Fruit fly (Drosophila melanogaster) whole organism, embryonic: ENCODE measurements around the gene CG31957.

Experiments used
- CG10431 ChIP-seq: fragments of 200-800 bp; sonication (Bioruptor generic); optimal IDR thresholded peaks from 3 replicates; lab custom pipeline; 2018; ENCODE audit warnings: missing biosample characterization, mild to moderate bottlenecking, missing genetic modification characterization
- CG10565 ChIP-seq: fragments of 200-800 bp; sonication (Bioruptor generic); optimal IDR thresholded peaks from 3 replicates; lab custom pipeline; 2016; ENCODE audit warnings: missing biosample characterization, mild to moderate bottlenecking, missing genetic modification characterization
- CG11695 ChIP-seq: fragments of 200-800 bp; sonication (Bioruptor generic); IDR thresholded peaks from 3 replicates; pipeline ENCODE4 v1.3.6; 2022; ENCODE audit warnings: missing biosample characterization, missing genetic modification characterization
- CG12236 ChIP-seq: fragments of 200-800 bp; sonication (Bioruptor generic); optimal IDR thresholded peaks from 2 replicates; lab custom pipeline; 2016; ENCODE audit warnings: missing biosample characterization, missing genetic modification characterization
- CG12659 ChIP-seq: fragments of 200-800 bp; sonication (Bioruptor generic); optimal IDR thresholded peaks from 3 replicates; lab custom pipeline; 2017; ENCODE audit warnings: mild to moderate bottlenecking, missing biosample characterization, missing genetic modification reagents, missing genetic modification characterization
- CG14710 ChIP-seq: fragments of 200-800 bp; sonication (Bioruptor generic); optimal IDR thresholded peaks from 3 replicates; lab custom pipeline; 2019; ENCODE audit warnings: missing biosample characterization, mild to moderate bottlenecking, missing genetic modification characterization, moderate library complexity
- CG15479 ChIP-seq: fragments of 200-800 bp; sonication (Bioruptor generic); optimal IDR thresholded peaks from 3 replicates; lab custom pipeline; 2019; ENCODE audit warnings: missing biosample characterization, mild to moderate bottlenecking, missing genetic modification characterization, moderate library complexity
- CG17328 ChIP-seq: fragments of 200-800 bp; sonication (Bioruptor generic); IDR thresholded peaks from 2 replicates; pipeline ENCODE4 v1.3.6; 2022; ENCODE audit warnings: missing biosample characterization, missing genetic modification characterization
- CG17829 ChIP-seq: fragments of 200-800 bp; optimal IDR thresholded peaks from 2 replicates; lab custom pipeline; 2019; ENCODE audit warnings: missing biosample characterization, mild to moderate bottlenecking, missing genetic modification characterization, moderate library complexity
- CG18599 ChIP-seq: fragments of 200-800 bp; sonication (Bioruptor generic); optimal IDR thresholded peaks from 3 replicates; lab custom pipeline; 2017; ENCODE audit warnings: missing biosample characterization, missing genetic modification characterization, mild to moderate bottlenecking, moderate library complexity, missing genetic modification reagents
- CG2129 ChIP-seq: fragments of 200-800 bp; sonication (Bioruptor generic); IDR thresholded peaks from 2 replicates; pipeline ENCODE4 v1.3.6; 2022; ENCODE audit warnings: missing biosample characterization, missing genetic modification characterization; ENCODE audit not compliant: partially characterized antibody
- CG31441 ChIP-seq: fragments of 200-800 bp; sonication (Bioruptor generic); IDR thresholded peaks from 2 replicates; pipeline ENCODE4 v1.3.6; 2022; ENCODE audit warnings: missing biosample characterization, missing genetic modification characterization
- CG42726 ChIP-seq: fragments of 200-800 bp; sonication (Bioruptor generic); IDR thresholded peaks from 2 replicates; pipeline ENCODE4 v1.3.6; 2022; ENCODE audit warnings: missing biosample characterization, missing genetic modification characterization; ENCODE audit not compliant: partially characterized antibody
- CG6765 ChIP-seq: fragments of 200-800 bp; sonication (Bioruptor generic); optimal IDR thresholded peaks from 3 replicates; lab custom pipeline; 2017; ENCODE audit warnings: missing biosample characterization, mild to moderate bottlenecking, missing genetic modification characterization
- CG7786 ChIP-seq: fragments of 200-800 bp; sonication (Bioruptor generic); optimal IDR thresholded peaks from 2 replicates; lab custom pipeline; 2016; ENCODE audit warnings: missing biosample characterization, missing genetic modification characterization
- CG8281 ChIP-seq: fragments of 200-800 bp; sonication (Bioruptor generic); optimal IDR thresholded peaks from 2 replicates; lab custom pipeline; 2018; ENCODE audit warnings: missing biosample characterization, mild to moderate bottlenecking, missing genetic modification characterization, moderate library complexity
- CG8290 ChIP-seq, 3 experiments: fragments of 200-800 bp; sonication (Bioruptor generic); optimal IDR thresholded peaks; 2 replicates each; lab custom pipeline; 2016 to 2019; ENCODE audit warnings: missing biosample characterization in 3 of 3, missing genetic modification characterization in 3 of 3, mild to moderate bottlenecking in 2 of 3, moderate library complexity in 1 of 3
- CG8478 ChIP-seq: fragments of >200 bp; optimal IDR thresholded peaks from 2 replicates; lab custom pipeline; 2018
- CG9215 ChIP-seq: fragments of 200-800 bp; sonication (Bioruptor generic); IDR thresholded peaks from 2 replicates; pipeline ENCODE4 v1.3.6; 2022; ENCODE audit warnings: missing biosample characterization, missing genetic modification characterization
- Doc2 ChIP-seq: fragments of 200-800 bp; sonication (Bioruptor generic); IDR thresholded peaks from 2 replicates; pipeline ENCODE4 v1.3.6; 2022; ENCODE audit warnings: missing biosample characterization, missing genetic modification characterization
- E2f2 ChIP-seq: fragments of 200-800 bp; sonication (Bioruptor generic); IDR thresholded peaks from 2 replicates; pipeline ENCODE4 v1.3.6; 2022; ENCODE audit warnings: missing biosample characterization, missing genetic modification characterization
- HmgZ ChIP-seq: fragments of 200-800 bp; sonication (Bioruptor generic); optimal IDR thresholded peaks from 2 replicates; lab custom pipeline; 2018; ENCODE audit warnings: missing biosample characterization, mild to moderate bottlenecking, missing genetic modification characterization
- Hmx ChIP-seq: fragments of 200-800 bp; sonication (Bioruptor generic); optimal IDR thresholded peaks from 2 replicates; lab custom pipeline; 2016; ENCODE audit warnings: missing biosample characterization, missing genetic modification characterization
- Jarid2 ChIP-seq: fragments of 200-800 bp; sonication (Bioruptor generic); optimal IDR thresholded peaks from 3 replicates; lab custom pipeline; 2017; ENCODE audit warnings: mild to moderate bottlenecking, missing biosample characterization, missing genetic modification reagents, missing genetic modification characterization
- MESR4 ChIP-seq: fragments of 200-800 bp; sonication (Bioruptor generic); optimal IDR thresholded peaks from 2 replicates; lab custom pipeline; 2018; ENCODE audit warnings: missing biosample characterization, mild to moderate bottlenecking, missing genetic modification characterization, moderate library complexity
- MTF-1 ChIP-seq: fragments of 200-800 bp; sonication (Bioruptor generic); optimal IDR thresholded peaks from 2 replicates; lab custom pipeline; 2018; ENCODE audit warnings: missing biosample characterization, mild to moderate bottlenecking, missing genetic modification characterization, borderline replicate concordance
- Med ChIP-seq: fragments of 200-800 bp; sonication (Bioruptor generic); peaks from one replicate; lab custom pipeline; 2016; ENCODE audit warnings: missing biosample characterization, missing genetic modification characterization, mild to moderate bottlenecking, inconsistent platforms, moderate library complexity
- Scr ChIP-seq: fragments of 200-800 bp; sonication (Bioruptor generic); IDR thresholded peaks from 2 replicates; pipeline ENCODE4 v1.3.6; 2022; ENCODE audit warnings: missing biosample characterization, missing genetic modification characterization; ENCODE audit not compliant: partially characterized antibody
- Side ChIP-seq: fragments of 200-800 bp; sonication (Bioruptor generic); optimal IDR thresholded peaks from 2 replicates; lab custom pipeline; 2016; ENCODE audit warnings: missing biosample characterization, missing genetic modification characterization
- Spps ChIP-seq: fragments of 200-800 bp; sonication (Bioruptor generic); optimal IDR thresholded peaks from 2 replicates; lab custom pipeline; 2018; ENCODE audit warnings: missing biosample characterization, mild to moderate bottlenecking, missing genetic modification characterization
- Xbp1 ChIP-seq: fragments of 200-800 bp; sonication (Bioruptor generic); optimal IDR thresholded peaks from 3 replicates; lab custom pipeline; 2016; ENCODE audit warnings: missing biosample characterization, mild to moderate bottlenecking, missing genetic modification characterization
- Xrp1 ChIP-seq: fragments of 200-800 bp; sonication (Bioruptor generic); IDR thresholded peaks from 2 replicates; pipeline ENCODE4 v1.3.6; 2022; ENCODE audit warnings: missing biosample characterization, missing genetic modification characterization
- az2 ChIP-seq: fragments of 200-800 bp; sonication (Bioruptor generic); optimal IDR thresholded peaks from 3 replicates; lab custom pipeline; 2016; ENCODE audit warnings: missing biosample characterization, missing genetic modification characterization
- bbx ChIP-seq: fragments of 200-800 bp; sonication (Bioruptor generic); IDR thresholded peaks from 2 replicates; pipeline ENCODE4 v1.3.6; 2022; ENCODE audit warnings: missing biosample characterization, missing genetic modification characterization; ENCODE audit not compliant: partially characterized antibody
- dpn ChIP-seq, 2 experiments: fragments of 200-800 bp; sonication (Bioruptor generic); optimal IDR thresholded peaks; 3 replicates each; lab custom pipeline; 2016; ENCODE audit warnings: missing biosample characterization in 2 of 2, missing genetic modification characterization in 2 of 2
- hbn ChIP-seq: fragments of 200-800 bp; sonication (Bioruptor generic); IDR thresholded peaks from 2 replicates; pipeline ENCODE4 v1.3.6; 2022; ENCODE audit warnings: missing biosample characterization, missing genetic modification characterization; ENCODE audit not compliant: partially characterized antibody
- lbe ChIP-seq: fragments of 200-800 bp; sonication (Bioruptor generic); optimal IDR thresholded peaks from 2 replicates; lab custom pipeline; 2016; ENCODE audit warnings: missing biosample characterization, mild to moderate bottlenecking, missing genetic modification characterization
- maf-S ChIP-seq: fragments of 200-800 bp; sonication (Bioruptor generic); optimal IDR thresholded peaks from 2 replicates; lab custom pipeline; 2016; ENCODE audit warnings: missing biosample characterization, missing genetic modification characterization
- nerfin-1 ChIP-seq: fragments of 200-800 bp; sonication (Bioruptor generic); optimal IDR thresholded peaks from 3 replicates; lab custom pipeline; 2019; ENCODE audit warnings: missing biosample characterization, mild to moderate bottlenecking, missing genetic modification characterization, moderate library complexity
- oc ChIP-seq: fragments of 200-800 bp; sonication (Bioruptor generic); optimal IDR thresholded peaks from 2 replicates; lab custom pipeline; 2018; ENCODE audit warnings: missing biosample characterization, mild to moderate bottlenecking, missing genetic modification characterization, moderate library complexity
- pb ChIP-seq: fragments of 200-800 bp; sonication (Bioruptor generic); optimal IDR thresholded peaks from 3 replicates; lab custom pipeline; 2016; ENCODE audit warnings: missing biosample characterization, missing genetic modification characterization
- phol ChIP-seq: fragments of 200-800 bp; sonication (Bioruptor generic); optimal IDR thresholded peaks from 3 replicates; lab custom pipeline; 2018; ENCODE audit warnings: missing biosample characterization, mild to moderate bottlenecking, missing genetic modification characterization, moderate library complexity
- prd ChIP-seq, 3 experiments: fragments of >200 bp in 2 of 3; fragments of 200-800 bp in 1 of 3; sonication (Bioruptor generic) in 1 of 3; optimal IDR thresholded peaks in 2 of 3; IDR thresholded peaks in 1 of 3; 2 replicates in 2 of 3; 3 replicates in 1 of 3; pipeline versions ENCODE4 v1.3.6 to Lab custom; 2017 to 2022; ENCODE audit warnings: missing biosample characterization in 1 of 3, missing genetic modification characterization in 1 of 3
- repo ChIP-seq: fragments of 200-800 bp; sonication (Bioruptor generic); optimal IDR thresholded peaks from 2 replicates; lab custom pipeline; 2016; ENCODE audit warnings: missing biosample characterization, missing genetic modification characterization
- sens ChIP-seq: fragments of 200-800 bp; sonication (Bioruptor generic); peaks from one replicate; lab custom pipeline; 2016; ENCODE audit warnings: missing biosample characterization, missing genetic modification characterization
- sim ChIP-seq: fragments of 200-800 bp; sonication (Bioruptor generic); IDR thresholded peaks from 2 replicates; pipeline ENCODE4 v1.3.6; 2022; ENCODE audit warnings: missing biosample characterization, missing genetic modification characterization
- sna ChIP-seq: fragments of 200-800 bp; sonication (Bioruptor generic); IDR thresholded peaks from 2 replicates; pipeline ENCODE4 v1.3.6; 2022; ENCODE audit warnings: missing biosample characterization, missing genetic modification characterization; ENCODE audit not compliant: partially characterized antibody
- tna ChIP-seq: fragments of 200-800 bp; sonication (Bioruptor generic); IDR thresholded peaks from 2 replicates; pipeline ENCODE4 v1.3.6; 2022; ENCODE audit warnings: missing biosample characterization, missing genetic modification characterization; ENCODE audit not compliant: partially characterized antibody
- trem ChIP-seq: fragments of 200-800 bp; optimal IDR thresholded peaks from 3 replicates; lab custom pipeline; 2019; ENCODE audit warnings: missing biosample characterization, mild to moderate bottlenecking, missing genetic modification characterization, moderate library complexity

Gene CG31957

DNA sequence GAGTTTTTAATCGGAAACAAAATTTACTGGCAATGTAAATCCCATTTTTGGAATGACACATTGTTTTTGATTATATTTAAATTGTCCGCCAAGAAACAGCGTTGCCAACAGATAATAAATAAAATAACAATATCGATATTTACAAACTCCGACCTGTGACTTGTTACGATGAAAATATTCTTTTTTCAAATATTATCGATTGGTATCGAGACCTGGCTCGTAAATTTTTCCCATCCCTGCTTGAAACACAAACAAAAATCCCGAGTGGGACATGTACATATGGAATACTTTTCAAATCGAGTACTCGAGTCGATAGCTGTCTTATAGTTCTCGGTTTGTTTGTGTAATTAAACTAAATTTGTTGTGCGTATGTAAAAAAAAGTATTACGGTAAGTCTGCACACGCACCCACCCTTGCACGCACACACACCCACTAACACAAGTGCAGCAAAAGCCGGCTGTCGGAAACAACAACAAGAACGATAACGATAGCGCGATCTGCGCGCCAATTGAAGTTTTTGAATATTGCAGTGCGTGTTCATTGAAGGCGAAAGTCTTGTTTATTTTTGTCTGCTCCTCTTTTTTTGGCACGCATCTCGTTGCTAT is 9.7 kb downstream of the CG31957 start, which contains the start of gene TTLL4B (continued):
- no peak for TF ChIP-seq prd (optimal IDR thresholded peaks at IDR 0.05; lab: Kevin White, UChicago)
- no peak for TF ChIP-seq prd (GFP tag; IDR thresholded peaks at IDR 0.05; lab: Robert Waterston, UW)
- peak; percentile 37; the same call in 1 of the 2 replicates for TF ChIP-seq Xrp1 (GFP tag; lab: Robert Waterston, UW)
- TF ChIP-seq CG12236 (GFP tag; lab: Kevin White, UChicago): no peak
- peak; percentile 57 for TF ChIP-seq CG31441 (GFP tag; lab: Robert Waterston, UW)
- no peak for TF ChIP-seq CG15479 (GFP tag; lab: Kevin White, UChicago)
- no peak for TF ChIP-seq CG10565 (GFP tag; lab: Kevin White, UChicago)
- no peak for TF ChIP-seq CG10431 (GFP tag; lab: Kevin White, UChicago)
- peak; percentile 15 for TF ChIP-seq HmgZ
- TF ChIP-seq MTF-1 (GFP tag; lab: Kevin White, UChicago): peak; percentile 65
- peak; percentile 70 for TF ChIP-seq CG14710 (tag; lab: Kevin White, UChicago)
- no peak for TF ChIP-seq Spps (tag; lab: Kevin White, UChicago)
- TF ChIP-seq Med (GFP tag; lab: Kevin White, UChicago): peak; percentile 75
- peak; percentile 74 for TF ChIP-seq hbn (GFP tag; lab: Robert Waterston, UW)
- TF ChIP-seq CG8478 (lab: Kevin White, UChicago): peak; percentile 27
- TF ChIP-seq CG9215: peak; percentile 98
- TF ChIP-seq lbe: no peak
- peak; percentile 87 for TF ChIP-seq CG2129 (GFP tag; lab: Robert Waterston, UW)
- TF ChIP-seq CG12659 (GFP tag; lab: Kevin White, UChicago): no peak
- no peak for TF ChIP-seq Xbp1 (GFP tag; lab: Kevin White, UChicago)
- TF ChIP-seq tna: peak; percentile 88
- TF ChIP-seq Side (GFP tag; lab: Kevin White, UChicago): peak; percentile 6
- peak; percentile 94 for TF ChIP-seq sna (GFP tag; lab: Robert Waterston, UW)
- no peak for TF ChIP-seq Hmx (GFP tag; lab: Kevin White, UChicago)
- TF ChIP-seq trem (tag; lab: Kevin White, UChicago): peak; percentile 64
- TF ChIP-seq sim (GFP tag; lab: Robert Waterston, UW): no peak
- TF ChIP-seq maf-S (GFP tag; lab: Kevin White, UChicago): no peak
- TF ChIP-seq Jarid2 (GFP tag; lab: Kevin White, UChicago): no peak
- TF ChIP-seq nerfin-1 (tag; lab: Kevin White, UChicago): peak; percentile 11
- peak; percentile 36 for TF ChIP-seq phol (tag; lab: Kevin White, UChicago)
- TF ChIP-seq CG11695 (GFP tag; lab: Robert Waterston, UW): no peak
- peak; percentile 95 for TF ChIP-seq E2f2 (GFP tag; lab: Robert Waterston, UW)
- no peak for TF ChIP-seq CG8281 (tag; lab: Kevin White, UChicago)
- TF ChIP-seq MESR4: peak; percentile 31
- peak in 1 of 2 experiments; percentile 7 for TF ChIP-seq dpn (GFP tag; optimal IDR thresholded peaks at IDR 0.05; lab: Kevin White, UChicago)
- peak; percentile 17 for TF ChIP-seq CG17829
- peak; percentile 92 for TF ChIP-seq Scr
- no peak for TF ChIP-seq CG17328 (GFP tag; lab: Robert Waterston, UW)
- no peak for TF ChIP-seq repo (GFP tag; lab: Kevin White, UChicago)
- no peak for TF ChIP-seq CG18599 (GFP tag; lab: Kevin White, UChicago)
- no peak for TF ChIP-seq oc (tag; lab: Kevin White, UChicago)
- TF ChIP-seq sens: no peak
- TF ChIP-seq pb (GFP tag; lab: Kevin White, UChicago): no peak
- no peak for TF ChIP-seq Doc2 (GFP tag; lab: Robert Waterston, UW)
- TF ChIP-seq CG7786 (GFP tag; lab: Kevin White, UChicago): no peak
- TF ChIP-seq CG8290 (GFP tag; optimal IDR thresholded peaks at IDR 0.05; lab: Kevin White, UChicago): no peak
- TF ChIP-seq CG8290 (tag; optimal IDR thresholded peaks at IDR 0.05; lab: Kevin White, UChicago): no peak
- peak; percentile 92 for TF ChIP-seq CG42726
- no peak for TF ChIP-seq az2 (GFP tag; lab: Kevin White, UChicago)
- peak; percentile 92 for TF ChIP-seq bbx (GFP tag; lab: Robert Waterston, UW)
- TF ChIP-seq CG6765: no peak
